Fruit fly (Drosophila melanogaster): Measurements from ENCODE around the gene CG32643.

Gene CG32643

DNA sequence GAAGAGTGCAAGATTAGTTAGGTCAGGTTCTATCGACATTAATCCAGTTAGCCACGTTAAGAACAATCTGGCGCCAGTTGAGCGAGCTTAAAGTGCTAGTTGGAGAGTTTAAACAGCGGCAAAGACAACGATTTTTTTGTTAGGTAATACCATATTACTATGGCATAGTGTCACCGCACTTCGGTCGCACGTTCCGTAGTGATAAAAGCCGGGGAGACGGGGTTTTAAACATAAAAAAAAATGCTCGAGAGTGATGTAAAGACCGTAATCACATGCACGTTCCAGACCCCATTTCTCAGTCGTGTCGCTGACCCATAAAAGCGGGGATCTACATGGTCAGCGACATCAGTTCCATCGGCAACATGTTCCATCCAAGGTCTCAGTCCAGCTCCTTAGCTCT, 25.4 kb upstream of the CG32643 start, which contains the start of gene CG32642:
CG32642 (plus strand) TSS at position 301 of the 400 bp plus-strand sequence.
- no peak for TF ChIP-seq fd96Ca (GFP tag; IDR thresholded peaks at IDR 0.05)
- no peak for TF ChIP-seq Pif1B (GFP tag; optimal IDR thresholded peaks at IDR 0.05)
- TF ChIP-seq CG32121 (GFP tag; IDR thresholded peaks at IDR 0.05): no peak
- TF ChIP-seq CG14655 (GFP tag; optimal IDR thresholded peaks at IDR 0.05): no peak
- no peak for TF ChIP-seq CG34367 (tag; optimal IDR thresholded peaks at IDR 0.05)
- TF ChIP-seq Snoo (tag; optimal IDR thresholded peaks at IDR 0.05): no peak
- TF ChIP-seq EcR (GFP tag; optimal IDR thresholded peaks at IDR 0.05): no peak
- no peak for TF ChIP-seq D1 (tag; optimal IDR thresholded peaks at IDR 0.05)
- TF ChIP-seq CG17806 (tag; optimal IDR thresholded peaks at IDR 0.05): no peak
- no peak for TF ChIP-seq rn (GFP tag; IDR thresholded peaks at IDR 0.05)
- no peak for TF ChIP-seq CG10348 (GFP tag; IDR thresholded peaks at IDR 0.05)
- no peak for TF ChIP-seq Pif1A (GFP tag; optimal IDR thresholded peaks at IDR 0.05)
- no peak for TF ChIP-seq CG13204 (GFP tag; optimal IDR thresholded peaks at IDR 0.05)
- no peak for TF ChIP-seq CG4496 (GFP tag; IDR thresholded peaks at IDR 0.05)

DNA sequence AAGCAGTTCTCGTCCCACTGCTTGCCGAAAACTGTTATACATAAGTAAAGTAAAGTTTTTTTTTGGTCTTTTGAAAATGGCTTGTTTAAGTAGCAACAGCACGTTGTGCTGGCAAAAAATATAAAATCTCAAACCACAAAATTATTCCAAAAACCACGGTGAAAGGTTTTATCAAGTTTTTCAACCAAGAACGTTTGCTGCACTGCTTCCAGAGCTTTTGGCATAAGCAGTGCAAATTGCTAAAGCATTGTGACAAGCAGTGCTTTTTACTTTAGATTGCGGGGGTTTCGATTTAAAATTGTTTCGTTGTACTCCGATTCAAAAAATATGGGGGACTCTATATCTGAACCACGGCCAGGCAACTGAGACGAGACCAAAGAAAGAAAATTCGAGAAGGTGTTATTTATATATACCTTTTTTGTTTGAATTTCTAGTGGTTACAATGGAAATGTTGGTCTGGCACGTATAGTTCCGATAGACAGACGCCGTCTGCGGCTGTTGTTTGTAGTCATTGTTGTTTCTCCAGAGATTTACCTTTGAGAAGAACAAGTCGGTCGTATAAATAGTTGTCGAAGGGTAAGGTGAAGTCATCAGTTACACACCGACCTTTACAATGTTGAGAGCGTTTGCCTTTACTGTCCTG, 16.9 kb upstream of the CG32643 start, which contains the start of gene Mur11Da:
Mur11Da (plus strand) TSS at position 593 of the 643 bp plus-strand sequence.
- TF ChIP-seq CG4496 (GFP tag; IDR thresholded peaks at IDR 0.05) (no peak), CG17806 (tag; optimal IDR thresholded peaks at IDR 0.05) (no peak), CG10348 (GFP tag; IDR thresholded peaks at IDR 0.05) (no peak), Snoo (tag; optimal IDR thresholded peaks at IDR 0.05) (no peak), Ets98B (GFP tag; IDR thresholded peaks at IDR 0.05) (no peak), CG8301 (tag; optimal IDR thresholded peaks at IDR 0.05) (no peak), fd96Ca (GFP tag; IDR thresholded peaks at IDR 0.05) (no peak), Pif1B (GFP tag; optimal IDR thresholded peaks at IDR 0.05) (no peak), CG8159 (tag; optimal IDR thresholded peaks at IDR 0.05) (no peak), CG14655 (GFP tag; optimal IDR thresholded peaks at IDR 0.05) (no peak), rn (GFP tag; IDR thresholded peaks at IDR 0.05) (no peak)

DNA sequence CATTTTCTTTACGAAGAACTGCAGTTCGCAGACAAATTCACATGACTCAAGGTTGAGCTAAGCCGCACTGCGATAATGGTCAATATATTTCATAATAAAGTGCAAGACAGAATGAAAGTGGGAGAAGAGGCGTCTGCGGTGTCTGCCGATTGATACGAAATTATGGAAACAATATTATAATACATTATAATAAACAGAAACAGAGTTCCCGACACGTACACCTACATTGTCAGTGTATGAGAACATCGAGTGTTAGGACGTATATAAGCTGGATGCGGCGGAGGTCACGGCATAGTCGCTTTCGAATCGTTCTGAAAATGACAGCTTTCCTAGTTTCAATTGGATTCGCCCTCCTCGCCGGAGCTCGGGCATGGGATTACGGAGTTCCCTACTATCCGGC, 13.9 kb upstream of the CG32643 start, which contains the start of gene CG15721:
CG15721 (plus strand) TSS at position 301 of the 400 bp plus-strand sequence.
- TF ChIP-seq CG15710 (tag; optimal IDR thresholded peaks at IDR 0.05) (no peak), Pif1B (GFP tag; optimal IDR thresholded peaks at IDR 0.05) (no peak), CG13204 (GFP tag; optimal IDR thresholded peaks at IDR 0.05) (no peak), CG32121 (GFP tag; IDR thresholded peaks at IDR 0.05) (no peak), CG34367 (tag; optimal IDR thresholded peaks at IDR 0.05) (no peak), CG8159 (tag; optimal IDR thresholded peaks at IDR 0.05) (no peak), CG10348 (GFP tag; IDR thresholded peaks at IDR 0.05) (no peak), D1 (tag; optimal IDR thresholded peaks at IDR 0.05) (no peak), fd96Ca (GFP tag; IDR thresholded peaks at IDR 0.05) (no peak)

DNA sequence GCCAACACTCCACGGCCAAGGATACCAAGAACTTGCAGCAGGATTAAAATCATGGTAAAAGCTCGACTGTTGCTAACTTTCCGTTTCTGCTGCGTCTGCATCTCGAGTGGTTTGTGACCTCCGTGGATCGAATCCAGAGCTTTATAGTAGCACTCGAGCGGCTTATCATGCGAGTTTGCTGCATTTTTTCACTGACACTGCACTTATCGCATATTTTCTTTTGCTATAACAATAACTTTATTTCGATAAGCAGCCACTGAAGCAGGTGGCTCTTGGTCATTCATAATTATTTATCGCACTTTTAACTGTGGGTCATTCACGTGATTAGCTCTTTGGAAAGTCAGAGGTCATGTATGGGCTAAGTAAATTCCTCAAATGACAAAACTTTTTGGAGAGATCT, 8.2 kb upstream of the CG32643 start, which contains the start of gene CG12716:
CG12716 (minus strand) TSS at position 101 of the 400 bp plus-strand sequence.
- TF ChIP-seq rn (GFP tag; IDR thresholded peaks at IDR 0.05) (no peak), CG8159 (tag; optimal IDR thresholded peaks at IDR 0.05) (no peak), EcR (GFP tag; optimal IDR thresholded peaks at IDR 0.05) (no peak)

DNA sequence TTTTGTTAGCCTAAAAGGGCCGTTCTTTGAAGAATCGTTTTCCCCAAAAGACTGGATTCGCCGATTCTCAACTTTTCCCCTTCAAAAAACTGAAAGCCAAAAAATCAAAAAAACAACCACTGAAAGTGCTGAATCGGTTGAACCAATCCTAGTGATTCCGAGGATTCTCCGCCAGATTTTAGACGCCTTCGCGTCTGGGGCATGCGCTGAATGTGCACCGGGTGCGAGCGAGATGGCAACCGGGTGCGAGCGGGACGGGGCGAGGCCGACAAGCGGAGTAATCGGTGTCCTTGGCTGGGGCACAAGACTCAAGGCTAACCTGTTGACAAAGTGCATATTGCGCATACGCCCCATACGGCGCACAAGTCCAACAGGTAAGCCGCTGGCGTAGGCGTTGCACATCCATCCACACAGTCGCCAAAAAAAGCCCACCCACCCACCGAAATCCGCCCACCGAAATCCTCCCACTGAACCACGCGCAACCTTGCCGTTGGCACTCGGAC, 2.7 kb downstream of the CG32643 start:
- TF ChIP-seq D1 (tag; optimal IDR thresholded peaks at IDR 0.05) (no peak), CG12605 (GFP tag; IDR thresholded peaks at IDR 0.05) (peak; percentile 82), Snoo (tag; optimal IDR thresholded peaks at IDR 0.05) (no peak), CG4496 (GFP tag; IDR thresholded peaks at IDR 0.05) (no peak), Pif1A (GFP tag; optimal IDR thresholded peaks at IDR 0.05) (no peak)

DNA sequence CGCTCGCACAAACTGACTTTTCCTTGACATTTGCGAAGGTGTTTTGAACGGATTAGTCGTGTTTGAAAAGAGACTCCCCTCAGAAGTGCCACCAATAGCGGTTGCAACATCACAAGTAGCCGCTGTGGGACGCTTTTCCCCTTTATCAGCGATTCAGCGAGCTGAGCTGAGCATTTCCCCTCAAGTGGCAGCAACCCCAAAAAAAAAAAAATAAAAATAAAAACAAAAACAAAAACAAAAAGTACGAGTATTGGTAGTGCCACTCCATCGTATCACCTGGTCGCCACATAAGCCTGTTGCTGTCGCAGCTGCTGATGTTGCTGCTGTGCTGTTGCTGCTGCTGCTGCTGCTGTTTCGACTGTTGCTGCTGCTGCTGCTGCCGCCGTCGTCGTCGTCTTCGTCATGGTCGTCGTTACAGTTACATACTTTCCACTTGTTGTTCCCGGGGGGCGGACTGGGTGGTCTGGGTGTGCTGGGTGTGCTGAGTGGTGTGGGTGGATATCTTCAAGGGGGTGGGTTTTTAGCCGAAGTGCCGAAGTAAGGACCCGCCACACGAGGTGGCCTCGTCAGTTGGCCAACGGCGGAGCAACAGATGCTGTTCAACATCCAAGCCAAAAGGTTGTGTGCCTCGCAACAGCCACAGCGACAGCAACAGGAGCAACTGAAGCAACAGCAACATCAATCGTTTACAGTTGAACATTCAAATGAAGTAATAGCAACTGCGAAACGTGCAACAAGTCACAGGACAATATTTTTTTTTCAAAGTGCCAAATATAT, 3.9 kb downstream of the CG32643 start, which contains the start of gene rsh:
rsh (plus strand) TSS at position 591 of the 777 bp plus-strand sequence.
- 0 out of 3 replicates have a peak, but pooled peaks have one; percentile 27 for TF ChIP-seq CG4496 (GFP tag; IDR thresholded peaks at IDR 0.05)
- no peak for TF ChIP-seq CG13204 (GFP tag; optimal IDR thresholded peaks at IDR 0.05)
- TF ChIP-seq rn (GFP tag; IDR thresholded peaks at IDR 0.05): no peak
- TF ChIP-seq Ets98B (GFP tag; IDR thresholded peaks at IDR 0.05): 0 out of 2 replicates have a peak, but pooled peaks have one; percentile 24
- TF ChIP-seq CG10348 (GFP tag; IDR thresholded peaks at IDR 0.05): no peak
- 0 out of 3 replicates have a peak, but pooled peaks have one; percentile 20 for TF ChIP-seq fd96Ca (GFP tag; IDR thresholded peaks at IDR 0.05)
- no peak for TF ChIP-seq Snoo (tag; optimal IDR thresholded peaks at IDR 0.05)
- TF ChIP-seq CG12605 (GFP tag; IDR thresholded peaks at IDR 0.05): peak; percentile 71

DNA sequence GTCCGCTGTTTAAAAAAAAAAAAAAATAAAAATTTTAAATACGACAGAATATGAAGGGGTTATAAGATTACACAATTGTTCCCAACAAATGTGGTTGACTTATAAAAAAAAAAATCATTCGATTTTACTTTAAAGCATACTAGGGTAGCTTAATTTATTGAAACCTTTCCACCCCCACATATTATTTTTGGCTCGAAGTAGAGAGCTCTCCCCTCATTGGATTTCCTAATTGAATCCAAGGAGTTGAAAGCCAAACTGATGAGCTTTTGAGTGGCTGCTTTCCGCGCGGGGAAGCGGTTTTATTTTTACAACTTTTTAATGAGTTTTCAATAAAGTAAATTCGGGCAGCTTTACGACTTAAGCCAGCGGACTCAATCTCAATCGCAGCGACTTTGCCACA, 20.5 kb downstream of the CG32643 start, which contains the start of gene CG15719:
CG15719 (minus strand) TSS at position 101 of the 400 bp plus-strand sequence.
- TF ChIP-seq CG9948 (tag; optimal IDR thresholded peaks at IDR 0.05) (no peak), D1 (tag; optimal IDR thresholded peaks at IDR 0.05) (no peak), CG14655 (GFP tag; optimal IDR thresholded peaks at IDR 0.05) (no peak), CG13204 (GFP tag; optimal IDR thresholded peaks at IDR 0.05) (no peak), CG4496 (GFP tag; IDR thresholded peaks at IDR 0.05) (no peak), Pif1A (GFP tag; optimal IDR thresholded peaks at IDR 0.05) (no peak), CG12605 (GFP tag; IDR thresholded peaks at IDR 0.05) (no peak), fd96Ca (GFP tag; IDR thresholded peaks at IDR 0.05) (no peak), CG8159 (tag; optimal IDR thresholded peaks at IDR 0.05) (no peak), CG32121 (GFP tag; IDR thresholded peaks at IDR 0.05) (no peak), CG15710 (tag; optimal IDR thresholded peaks at IDR 0.05) (no peak), CG34367 (tag; optimal IDR thresholded peaks at IDR 0.05) (no peak)
